Worm (Caenorhabditis elegans) whole organism, mixed stage, embryonic: Measurements from ENCODE around the gene rps-0.

Experiments used
- ces-1 ChIP-seq: fragments of 150-350 bp; optimal IDR thresholded peaks from 2 replicates; lab custom pipeline; 2014; ENCODE audit warnings: missing biosample characterization, missing genetic modification reagents, missing genetic modification characterization
- lsy-2 ChIP-seq: fragments of 150-350 bp; optimal IDR thresholded peaks from 2 replicates; lab custom pipeline; 2014; ENCODE audit warnings: missing biosample characterization, missing genetic modification characterization
- nhr-237 ChIP-seq: fragments of 150-350 bp; optimal IDR thresholded peaks from 2 replicates; lab custom pipeline; 2014; ENCODE audit warnings: missing biosample characterization, missing genetic modification characterization
- unc-120 ChIP-seq: sonication (generic microtip); optimal IDR thresholded peaks from 2 replicates; lab custom pipeline; 2017; ENCODE audit warnings: missing genetic modification characterization, missing compliant biosample characterization; ENCODE audit not compliant: poor library complexity, severe bottlenecking

DNA sequence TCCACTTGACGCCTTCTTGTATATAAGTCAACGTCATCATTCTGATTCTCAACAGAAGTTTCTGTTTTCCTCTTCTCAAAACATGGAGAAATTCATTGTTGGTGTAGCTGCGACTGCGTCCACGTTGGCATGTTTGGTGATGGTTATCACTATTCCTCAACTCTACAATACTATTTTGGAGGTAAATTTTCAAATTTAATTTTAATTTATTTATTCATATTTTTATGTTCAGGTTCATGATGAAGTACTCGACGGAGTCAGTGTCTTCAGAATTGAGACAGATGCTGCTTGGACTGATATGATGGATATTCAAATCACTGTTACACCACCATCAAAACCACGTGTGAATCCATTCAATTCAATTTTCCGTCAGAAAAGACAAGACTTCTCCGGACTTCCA lies 5.7 kb downstream of the rps-0 start, which contains the start of gene col-89:
- TF ChIP-seq nhr-237, result no peak
- no peak for TF ChIP-seq unc-120 (tag; lab: Kevin White, UChicago)
- no peak for TF ChIP-seq lsy-2 (tag; lab: Kevin White, UChicago)
- TF ChIP-seq ces-1 (GFP tag; lab: Kevin White, UChicago), result no peak
